Worm (Caenorhabditis elegans): ENCODE data around the gene moc-5.

- no peak for TF ChIP-seq unc-86 (tag; optimal IDR thresholded peaks at IDR 0.05)
- no peak for TF ChIP-seq pqm-1 (tag; optimal IDR thresholded peaks at IDR 0.05)
- TF ChIP-seq gmeb-2 (tag; optimal IDR thresholded peaks at IDR 0.05), result no peak
- TF ChIP-seq unc-3 (GFP tag; conservative IDR thresholded peaks at IDR 0.05), result no peak
- no peak for TF ChIP-seq unc-3 (tag; optimal IDR thresholded peaks at IDR 0.05)
- no peak for TF ChIP-seq ceh-18 (tag; optimal IDR thresholded peaks at IDR 0.05)
- no peak for TF ChIP-seq ceh-24 (tag; optimal IDR thresholded peaks at IDR 0.05)
- no peak for TF ChIP-seq ceh-9 (tag; optimal IDR thresholded peaks at IDR 0.05)
- TF ChIP-seq C38D4.7 (GFP tag; optimal IDR thresholded peaks at IDR 0.05), result no peak
Observed at ce11 chrX:9548890-9549289, 16.9 kb downstream of the moc-5 start.
